Worm (Caenorhabditis elegans) whole organism, young adult: ENCODE data around the gene Y41D4A.6.
A peak's percentile ranks its signal among the peaks of the same experiment; 100 is the strongest.

Experiments used
- F22D6.2 ChIP-seq: sonication (generic microtip); optimal IDR thresholded peaks from 2 replicates; lab custom pipeline; 2016; ENCODE audit warnings: mild to moderate bottlenecking, missing genetic modification characterization, missing compliant biosample characterization
- F57A8.1 ChIP-seq: fragments of 200-800 bp; sonication (Bioruptor generic); optimal IDR thresholded peaks from 2 replicates; lab custom pipeline; 2018; ENCODE audit warnings: mild to moderate bottlenecking, missing genetic modification characterization, moderate library complexity, missing compliant biosample characterization
- dpff-1 ChIP-seq: sonication (generic microtip); optimal IDR thresholded peaks from 2 replicates; lab custom pipeline; 2017; ENCODE audit warnings: mild to moderate bottlenecking, missing genetic modification characterization, missing compliant biosample characterization
- lin-54 ChIP-seq: fragments of 200-800 bp; sonication (Bioruptor generic); optimal IDR thresholded peaks from 2 replicates; lab custom pipeline; 2018; ENCODE audit warnings: mild to moderate bottlenecking, missing genetic modification characterization, missing compliant biosample characterization
- snpc-1.1 ChIP-seq: sonication (generic microtip); optimal IDR thresholded peaks from 2 replicates; lab custom pipeline; 2017; ENCODE audit warnings: missing genetic modification characterization, mild to moderate bottlenecking, missing compliant biosample characterization, antibody characterized with exemption, moderate library complexity, missing genotype, missing genetic modification reagents; ENCODE audit not compliant: insufficient read depth
- snpc-4 ChIP-seq, 5 experiments: fragments of 150-350 bp in 1 of 5; sonication (generic microtip) in 4 of 5; optimal IDR thresholded peaks; 2 replicates each; lab custom pipeline; 2014 to 2018; ENCODE audit warnings: missing genetic modification characterization in 5 of 5, missing biosample characterization in 3 of 5, antibody characterized with exemption in 2 of 5, mild to moderate bottlenecking in 2 of 5, missing compliant biosample characterization in 2 of 5, missing genotype in 2 of 5, moderate library complexity in 2 of 5, missing genetic modification reagents in 1 of 5
- zfh-2 ChIP-seq: fragments of 200-800 bp; sonication (Bioruptor generic); conservative IDR thresholded peaks from 2 replicates; pipeline ENCODE4 v1.3.6; 2022; ENCODE audit warnings: missing genetic modification reagents, missing genetic modification characterization, missing compliant biosample characterization

- TF ChIP-seq dpff-1 (tag; lab: Kevin White, UChicago) (no peak), F22D6.2 (tag; lab: Kevin White, UChicago) (no peak), F57A8.1 (GFP tag; lab: Kevin White, UChicago) (no peak), snpc-4 (GFP tag; optimal IDR thresholded peaks at IDR 0.05; lab: Kevin White, UChicago) (no peak), snpc-4 (tag; optimal IDR thresholded peaks at IDR 0.05; lab: Kevin White, UChicago) (no peak), zfh-2 (GFP tag; lab: Robert Waterston, UW) (peak; percentile 75), snpc-1.1 (tag; lab: Kevin White, UChicago) (no peak), lin-54 (GFP tag; lab: Kevin White, UChicago) (no peak)
Measured at ce11 chrIV:1713618-1714017, 31.7 kb downstream of the Y41D4A.6 start.
